Fruit fly (Drosophila melanogaster): Measurements from ENCODE around the gene CG2701.
A peak's percentile ranks its signal among the peaks of the same experiment; 100 is the strongest.

CG2701 gene

DNA sequence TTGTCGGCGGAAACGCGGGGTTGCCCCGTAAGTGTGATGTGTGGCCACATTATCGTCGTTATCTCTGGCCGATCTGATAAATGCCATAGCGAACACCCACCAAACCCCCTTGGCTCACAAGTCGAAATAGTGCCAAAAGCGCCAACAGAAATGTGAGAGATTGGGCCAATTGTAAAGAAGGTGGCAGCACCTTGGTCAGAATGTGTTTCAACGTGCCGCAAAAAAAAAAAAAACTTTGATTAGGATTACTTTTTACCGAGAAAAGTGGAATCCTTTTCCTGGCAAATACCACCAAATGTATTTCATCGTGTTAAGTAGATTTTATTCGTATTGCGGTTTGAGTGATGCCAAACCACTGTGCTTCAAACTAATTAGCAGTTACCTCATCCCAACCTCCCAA, 22.9 kb upstream of the CG2701 start (continued):
- TF ChIP-seq Doc3 (GFP tag; IDR thresholded peaks at IDR 0.05; ENCODE audit: partially characterized antibody) (no peak), Hr78 (GFP tag; optimal IDR thresholded peaks at IDR 0.05) (no peak), mld (GFP tag; IDR thresholded peaks at IDR 0.05; ENCODE audit: partially characterized antibody) (no peak), gce (GFP tag; IDR thresholded peaks at IDR 0.05) (peak; percentile 54; the same call in 1 of the 3 replicates), CG4282 (GFP tag; optimal IDR thresholded peaks at IDR 0.05) (peak; percentile 75), CG16813 (GFP tag; IDR thresholded peaks at IDR 0.05; ENCODE audit: partially characterized antibody) (no peak), oc (tag; optimal IDR thresholded peaks at IDR 0.05) (no peak), PHDP (tag; optimal IDR thresholded peaks at IDR 0.05) (peak; percentile 79), Max (GFP tag; optimal IDR thresholded peaks at IDR 0.05) (peak; percentile 56), E2f2 (GFP tag; IDR thresholded peaks at IDR 0.05) (peak; percentile 73), Drgx (GFP tag; IDR thresholded peaks at IDR 0.05) (peak; percentile 64), mirr (GFP tag; optimal IDR thresholded peaks at IDR 0.05) (no peak), Sox102F (GFP tag; optimal IDR thresholded peaks at IDR 0.05) (peak; percentile 79), Dek (tag; optimal IDR thresholded peaks at IDR 0.05) (peak; percentile 72), CG17829 (tag; optimal IDR thresholded peaks at IDR 0.05) (no peak), CG4730 (GFP tag; IDR thresholded peaks at IDR 0.05) (peak; percentile 83), CG17802 (tag; optimal IDR thresholded peaks at IDR 0.05) (no peak), sr (GFP tag; IDR thresholded peaks at IDR 0.05) (peak; percentile 74; the same call in 2 of the 3 replicates), gt (GFP tag; IDR thresholded peaks at IDR 0.05) (no peak; the same call in 1 of the 2 replicates), CG18619 (GFP tag; optimal IDR thresholded peaks at IDR 0.05) (peak; percentile 77), emc (GFP tag; optimal IDR thresholded peaks at IDR 0.05) (peak; percentile 61), CG13775 (GFP tag; optimal IDR thresholded peaks at IDR 0.05) (peak; percentile 65), Hr51 (GFP tag; optimal IDR thresholded peaks at IDR 0.05) (peak; percentile 73 to 81), Hmx (GFP tag; optimal IDR thresholded peaks at IDR 0.05) (no peak), CG8944 (GFP tag; optimal IDR thresholded peaks at IDR 0.05) (peak; percentile 77), CG15269 (tag; optimal IDR thresholded peaks at IDR 0.05) (peak; percentile 90), Ssrp (tag; optimal IDR thresholded peaks at IDR 0.05) (peak; percentile 31), CG3407 (GFP tag; optimal IDR thresholded peaks at IDR 0.05) (no peak), exex (tag; optimal IDR thresholded peaks at IDR 0.05) (peak; percentile 85), CG4360 (GFP tag; IDR thresholded peaks at IDR 0.05) (no peak), sim (GFP tag; IDR thresholded peaks at IDR 0.05) (peak; percentile 15; the same call in 1 of the 2 replicates), ttk (GFP tag; IDR thresholded peaks at IDR 0.05) (peak; percentile 74), CG7556 (GFP tag; optimal IDR thresholded peaks at IDR 0.05) (peak; percentile 59), crc (GFP tag; optimal IDR thresholded peaks at IDR 0.05) (peak; percentile 78), Dll (GFP tag; IDR thresholded peaks at IDR 0.05; ENCODE audit: partially characterized antibody) (no peak), nom (GFP tag; optimal IDR thresholded peaks at IDR 0.05) (no peak), CG18476 (GFP tag; optimal IDR thresholded peaks at IDR 0.05) (peak; percentile 64), CG3995 (GFP tag; optimal IDR thresholded peaks at IDR 0.05) (peak; percentile 52), CG12942 (GFP tag; optimal IDR thresholded peaks at IDR 0.05) (peak; percentile 44), CG31388 (GFP tag; optimal IDR thresholded peaks at IDR 0.05) (peak; percentile 0), CG8924 (tag; optimal IDR thresholded peaks at IDR 0.05) (peak; percentile 52), CG34422 (GFP tag; IDR thresholded peaks at IDR 0.05) (peak; percentile 85), CG8388 (GFP tag; optimal IDR thresholded peaks at IDR 0.05) (peak; percentile 16), CG14050 (GFP tag; IDR thresholded peaks at IDR 0.05) (peak; percentile 84), ab (GFP tag; optimal IDR thresholded peaks at IDR 0.05) (peak; percentile 64), bigmax (GFP tag; optimal IDR thresholded peaks at IDR 0.05) (no peak), org-1 (GFP tag; optimal IDR thresholded peaks at IDR 0.05) (peak; percentile 69), CG12071 (GFP tag; optimal IDR thresholded peaks at IDR 0.05) (peak; percentile 54), kay (GFP tag; optimal IDR thresholded peaks at IDR 0.05) (peak; percentile 14), CG10979 (tag; optimal IDR thresholded peaks at IDR 0.05) (peak; percentile 5)

Data from whole organism, embryonic.